Worm (Caenorhabditis elegans) whole organism, young adult: ENCODE results near the gene phy-2.

Experiments used
- ama-1 ChIP-seq, 3 experiments: fragments of 150-350 bp in 1 of 3; sonication (generic microtip) in 2 of 3; optimal IDR thresholded peaks; 2 replicates each; lab custom pipeline; 2014 to 2018; ENCODE audit warnings: missing biosample characterization in 2 of 3, missing genetic modification characterization in 2 of 3, missing genetic modification reagents in 2 of 3
- pha-4 ChIP-seq: fragments of 150-350 bp; sonication (generic microtip); optimal IDR thresholded peaks from 2 replicates; lab custom pipeline; 2014; ENCODE audit warnings: missing biosample characterization, missing genetic modification reagents, missing genetic modification characterization

- TF ChIP-seq pha-4 (tag; lab: Kevin White, UChicago) (no peak), ama-1 (optimal IDR thresholded peaks at IDR 0.05; lab: Kevin White, UChicago) (peak; percentile 63), ama-1 (GFP tag; optimal IDR thresholded peaks at IDR 0.05; lab: Kevin White, UChicago) (no peak)
These were observed at the start of gene phy-2 for ce11 chrIV:12215762-12216295.
